Worm (Caenorhabditis elegans) whole organism, early embryonic: Measurements from ENCODE around the gene bath-1.
"Not testable (repeated sequence)": the region's sequence is repeated elsewhere in the genome, so short reads cannot be mapped to it uniquely, and the experiment has no call there.

Source experiments
- B0310.2 ChIP-seq: sonication (generic microtip); optimal IDR thresholded peaks from 2 replicates; lab custom pipeline; 2016; ENCODE audit warnings: mild to moderate bottlenecking, missing genetic modification characterization, missing compliant biosample characterization
- F13C5.2 ChIP-seq: sonication (generic microtip); optimal IDR thresholded peaks from 2 replicates; lab custom pipeline; 2017; ENCODE audit warnings: mild to moderate bottlenecking, missing genetic modification characterization, inconsistent platforms, missing compliant biosample characterization
- aly-1 ChIP-seq: sonication (generic microtip); optimal IDR thresholded peaks from 2 replicates; lab custom pipeline; 2016; ENCODE audit warnings: missing genetic modification characterization, missing compliant biosample characterization
- ama-1 ChIP-seq: fragments of 150-350 bp; optimal IDR thresholded peaks from 2 replicates; lab custom pipeline; 2014
- ceh-13 ChIP-seq: fragments of 200-800 bp; sonication (Bioruptor generic); optimal IDR thresholded peaks from 2 replicates; lab custom pipeline; 2018; ENCODE audit warnings: mild to moderate bottlenecking, missing genetic modification characterization, missing compliant biosample characterization
- ceh-36 ChIP-seq: sonication (generic microtip); optimal IDR thresholded peaks from 2 replicates; lab custom pipeline; 2016; ENCODE audit warnings: missing genetic modification characterization, inconsistent platforms, missing compliant biosample characterization
- ets-7 ChIP-seq: sonication (generic microtip); optimal IDR thresholded peaks from 2 replicates; lab custom pipeline; 2016; ENCODE audit warnings: missing genotype, missing genetic modification characterization, missing compliant biosample characterization
- flt-1 ChIP-seq: fragments of 200-800 bp; sonication (Bioruptor generic); IDR thresholded peaks from 2 replicates; pipeline ENCODE4 v1.3.6; 2022; ENCODE audit warnings: missing genetic modification characterization, missing compliant biosample characterization
- hmbx-1 ChIP-seq: sonication (generic microtip); optimal IDR thresholded peaks from 2 replicates; lab custom pipeline; 2016; ENCODE audit warnings: mild to moderate bottlenecking, missing genetic modification characterization, missing compliant biosample characterization
- hmg-4 ChIP-seq: fragments of 200-800 bp; sonication (Bioruptor generic); optimal IDR thresholded peaks from 2 replicates; lab custom pipeline; 2018; ENCODE audit warnings: mild to moderate bottlenecking, missing genetic modification characterization, missing compliant biosample characterization
- hnd-1 ChIP-seq: sonication (generic microtip); optimal IDR thresholded peaks from 2 replicates; lab custom pipeline; 2016; ENCODE audit warnings: missing genetic modification characterization, missing compliant biosample characterization
- pes-1 ChIP-seq: fragments of 200-800 bp; sonication (Bioruptor generic); IDR thresholded peaks from 2 replicates; pipeline ENCODE4 v1.3.6; 2022; ENCODE audit warnings: missing genetic modification reagents, missing genetic modification characterization, missing compliant biosample characterization
- scrt-1 ChIP-seq: fragments of 200-800 bp; sonication (Bioruptor generic); IDR thresholded peaks from 2 replicates; pipeline ENCODE4 v1.3.6; 2022; ENCODE audit warnings: missing genetic modification characterization, missing compliant biosample characterization
- sea-1 ChIP-seq: fragments of 200-800 bp; sonication (Bioruptor generic); conservative IDR thresholded peaks from 2 replicates; pipeline ENCODE4 v1.3.6; 2022; ENCODE audit warnings: missing genetic modification characterization, missing compliant biosample characterization
- tbx-11 ChIP-seq: fragments of 200-800 bp; sonication (Bioruptor generic); IDR thresholded peaks from 2 replicates; pipeline ENCODE4 v1.3.6; 2022; ENCODE audit warnings: missing genetic modification characterization, missing compliant biosample characterization
- tbx-37 ChIP-seq: fragments of 200-800 bp; sonication (Bioruptor generic); conservative IDR thresholded peaks from 2 replicates; pipeline ENCODE4 v1.3.6; 2022; ENCODE audit warnings: missing genetic modification reagents, missing genetic modification characterization, missing compliant biosample characterization
- tra-4 ChIP-seq: sonication (generic microtip); optimal IDR thresholded peaks from 2 replicates; lab custom pipeline; 2017; ENCODE audit warnings: missing genetic modification characterization, missing compliant biosample characterization

The bath-1 gene

DNA sequence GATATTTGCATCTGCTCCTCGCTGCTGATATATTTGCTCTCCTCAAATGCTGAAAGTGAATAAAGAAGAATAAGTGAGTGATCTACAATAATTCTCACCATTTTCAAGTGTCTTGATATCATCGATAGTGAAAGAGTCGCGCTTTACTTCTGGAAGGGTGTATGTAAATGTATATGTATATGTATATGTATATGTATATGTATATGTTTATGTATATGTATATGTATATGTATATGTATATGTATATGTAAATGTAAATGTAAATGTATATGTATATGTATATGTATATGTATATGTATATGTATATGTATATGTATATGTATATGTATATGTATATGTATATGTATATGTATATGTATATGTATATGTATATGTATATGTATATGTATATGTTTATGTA, 27.9 kb downstream of the bath-1 start, which contains the start of gene ceh-84:
TSS of gene ceh-84 (minus strand) at position 101 of the 400 bp plus-strand sequence.
- not testable (repeated sequence) for TF ChIP-seq sea-1; ama-1 (lab: Kevin White, UChicago); tra-4

DNA sequence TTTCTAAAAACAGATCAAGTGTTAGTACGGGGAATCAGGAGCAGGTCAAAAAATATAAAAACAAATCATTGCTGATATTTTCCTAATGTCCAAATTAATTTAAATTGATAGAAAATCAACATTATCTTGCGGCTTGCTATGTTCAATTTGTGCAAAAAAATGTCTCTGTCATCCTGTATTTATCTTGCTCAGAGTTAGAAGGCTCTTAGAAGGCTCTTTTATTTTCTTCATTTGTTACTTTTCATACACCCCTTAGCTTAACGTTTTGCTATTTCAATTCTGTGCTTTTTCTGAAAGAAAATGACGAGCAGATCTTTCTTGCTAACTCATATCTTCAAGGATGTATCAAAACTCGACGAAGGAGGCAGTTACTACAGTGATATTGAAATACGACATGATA, 30.1 kb downstream of the bath-1 start, which contains the start of gene math-19:
TSS of gene math-19 (plus strand) at position 301 of the 400 bp plus-strand sequence.
- TF ChIP-seq sea-1; scrt-1 (GFP tag; lab: Robert Waterston, UW); aly-1 (tag; lab: Kevin White, UChicago): not testable (repeated sequence)

DNA sequence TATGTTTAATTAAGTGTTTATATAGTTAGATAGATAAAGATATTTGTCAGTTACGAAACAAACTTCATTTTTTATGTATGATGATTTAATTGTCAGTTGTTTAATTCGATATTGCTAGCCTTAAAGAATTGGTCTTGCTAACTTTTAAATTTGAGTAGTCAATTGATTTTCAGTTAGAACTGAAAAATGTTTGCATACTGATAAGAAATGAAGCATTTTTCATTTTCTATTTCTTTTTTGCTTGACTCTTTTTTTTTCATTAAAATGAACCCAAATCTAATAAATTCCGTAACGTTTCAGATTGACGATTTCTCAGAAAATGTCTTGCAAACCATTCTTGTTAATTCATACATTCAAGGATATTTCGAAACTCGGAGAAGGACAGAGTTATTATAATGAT, 32.4 kb downstream of the bath-1 start, which contains the start of gene math-20:
TSS of gene math-20 (plus strand) at position 301 of the 400 bp plus-strand sequence.
- no peak for TF ChIP-seq pes-1 (GFP tag; lab: Robert Waterston, UW)

DNA sequence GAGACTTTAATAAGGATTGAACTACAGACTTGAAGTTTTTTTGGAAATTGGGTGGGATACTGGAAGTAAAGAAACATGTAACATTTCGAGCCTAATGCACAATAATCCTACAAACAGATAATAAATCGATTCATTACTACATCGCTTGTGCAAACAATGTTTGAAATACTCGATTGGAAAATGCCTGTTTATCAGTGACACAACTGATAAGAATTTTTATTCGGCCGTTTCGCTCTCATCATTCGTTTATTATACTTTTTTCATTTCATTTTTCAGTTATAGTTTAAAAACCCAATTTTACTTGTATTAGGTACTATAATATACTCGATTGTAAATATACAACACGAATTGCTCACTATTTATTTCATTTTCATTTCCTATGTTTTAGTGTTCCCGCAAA, 32.9 kb downstream of the bath-1 start:
- TF ChIP-seq ama-1 (lab: Kevin White, UChicago) (no peak), tbx-11 (GFP tag; lab: Robert Waterston, UW) (no peak), scrt-1 (GFP tag; lab: Robert Waterston, UW) (no peak), hmbx-1 (tag; lab: Kevin White, UChicago) (no peak), B0310.2 (tag; lab: Kevin White, UChicago) (no peak), aly-1 (tag; lab: Kevin White, UChicago) (no peak), flt-1 (GFP tag; lab: Robert Waterston, UW) (no peak), tra-4 (no peak), hnd-1 (tag; lab: Kevin White, UChicago) (no peak)

DNA sequence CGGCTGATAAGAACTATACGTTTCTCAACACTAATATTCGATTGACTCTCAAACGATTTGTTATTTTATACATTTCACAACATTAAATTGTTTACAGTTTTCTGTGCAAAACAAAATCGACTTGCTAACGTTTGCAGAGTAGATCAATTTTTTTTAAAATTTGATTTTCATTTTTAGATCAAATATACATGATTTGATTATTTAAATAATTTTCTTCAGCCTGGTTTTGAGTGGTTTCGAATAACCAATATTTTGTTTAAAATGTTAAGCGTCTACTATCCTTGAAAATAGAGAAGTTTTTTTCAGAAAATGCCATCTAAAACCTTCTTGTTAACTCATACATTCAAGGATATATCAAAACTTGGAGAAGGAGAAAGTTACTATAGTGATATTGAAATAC, 34.9 kb downstream of the bath-1 start, which contains the start of gene math-21:
TSS of gene math-21 (plus strand) at position 301 of the 400 bp plus-strand sequence.
- TF ChIP-seq tra-4, result no peak
- TF ChIP-seq hnd-1 (tag; lab: Kevin White, UChicago), result no peak
- TF ChIP-seq ets-7, result no peak
- no peak for TF ChIP-seq ama-1 (lab: Kevin White, UChicago)
- no peak for TF ChIP-seq F13C5.2 (tag; lab: Kevin White, UChicago)
- TF ChIP-seq ceh-13 (GFP tag; lab: Kevin White, UChicago), result no peak
- no peak for TF ChIP-seq flt-1 (GFP tag; lab: Robert Waterston, UW)
- no peak for TF ChIP-seq tbx-37 (GFP tag; lab: Robert Waterston, UW)
- no peak for TF ChIP-seq pes-1 (GFP tag; lab: Robert Waterston, UW)
- TF ChIP-seq hmg-4 (GFP tag; lab: Kevin White, UChicago), result no peak
- TF ChIP-seq B0310.2 (tag; lab: Kevin White, UChicago), result no peak
- no peak for TF ChIP-seq aly-1 (tag; lab: Kevin White, UChicago)
- TF ChIP-seq tbx-11 (GFP tag; lab: Robert Waterston, UW), result no peak
- TF ChIP-seq hmbx-1 (tag; lab: Kevin White, UChicago), result no peak
- TF ChIP-seq sea-1, result no peak
- no peak for TF ChIP-seq ceh-36 (tag; lab: Kevin White, UChicago)

DNA sequence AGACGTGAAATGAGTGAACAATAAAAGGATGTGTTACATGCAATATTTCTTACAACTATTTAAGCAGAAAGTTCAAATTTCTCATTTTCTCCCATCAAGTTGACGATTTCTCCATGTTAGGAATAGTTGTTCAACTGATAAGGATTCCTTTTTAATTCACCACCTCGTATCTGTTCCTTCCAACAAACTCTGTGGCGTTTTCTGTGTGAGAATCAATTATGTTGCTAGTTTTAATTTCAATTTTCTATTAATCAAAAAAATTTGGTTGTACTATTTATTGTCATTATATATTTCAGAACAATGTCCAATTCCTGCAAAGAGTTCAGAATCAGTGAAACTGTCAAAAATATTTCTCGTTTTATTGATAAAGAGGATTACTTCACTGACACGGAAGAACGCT, 39.6 kb downstream of the bath-1 start, which contains the start of gene math-44:
TSS of gene math-44 (plus strand) at position 301 of the 400 bp plus-strand sequence.
- TF ChIP-seq hmg-4 (GFP tag; lab: Kevin White, UChicago) (no peak), F13C5.2 (tag; lab: Kevin White, UChicago) (no peak), sea-1 (no peak), ama-1 (lab: Kevin White, UChicago) (no peak), hnd-1 (tag; lab: Kevin White, UChicago) (no peak), tra-4 (no peak), hmbx-1 (tag; lab: Kevin White, UChicago) (no peak), tbx-37 (GFP tag; lab: Robert Waterston, UW) (no peak), ets-7 (no peak), ceh-36 (tag; lab: Kevin White, UChicago) (no peak), pes-1 (GFP tag; lab: Robert Waterston, UW) (no peak), tbx-11 (GFP tag; lab: Robert Waterston, UW) (no peak), ceh-13 (GFP tag; lab: Kevin White, UChicago) (no peak), aly-1 (tag; lab: Kevin White, UChicago) (no peak), flt-1 (GFP tag; lab: Robert Waterston, UW) (no peak), scrt-1 (GFP tag; lab: Robert Waterston, UW) (no peak), B0310.2 (tag; lab: Kevin White, UChicago) (no peak)

DNA sequence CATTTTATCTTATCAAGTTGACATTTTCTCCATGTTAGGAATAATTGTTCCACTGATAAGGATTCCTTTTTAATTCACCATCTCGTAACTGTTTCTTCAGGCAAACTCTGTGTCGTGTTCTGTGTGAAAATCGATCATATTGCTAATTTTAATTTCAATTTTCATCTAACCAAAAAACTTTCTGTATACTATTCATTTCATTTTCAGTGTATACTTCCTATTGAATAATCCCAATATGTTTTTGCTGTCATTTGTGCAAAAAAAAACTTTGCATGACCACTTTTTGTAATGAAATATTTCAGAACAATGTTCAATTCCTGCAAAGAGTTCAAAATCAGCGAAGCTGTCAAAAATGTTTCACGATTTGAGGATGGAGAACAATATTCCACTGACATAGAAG, 41.6 kb downstream of the bath-1 start, which contains the start of gene Y16E11A.4:
TSS of gene Y16E11A.4 (plus strand) at position 301 of the 400 bp plus-strand sequence.
- TF ChIP-seq aly-1 (tag; lab: Kevin White, UChicago) (no peak), ets-7 (no peak), ama-1 (lab: Kevin White, UChicago) (no peak), pes-1 (GFP tag; lab: Robert Waterston, UW) (no peak), sea-1 (no peak), hnd-1 (tag; lab: Kevin White, UChicago) (no peak), hmbx-1 (tag; lab: Kevin White, UChicago) (no peak), ceh-36 (tag; lab: Kevin White, UChicago) (no peak)
